Worm (Caenorhabditis elegans): ENCODE data around the gene mcu-1.

The mcu-1 gene

DNA sequence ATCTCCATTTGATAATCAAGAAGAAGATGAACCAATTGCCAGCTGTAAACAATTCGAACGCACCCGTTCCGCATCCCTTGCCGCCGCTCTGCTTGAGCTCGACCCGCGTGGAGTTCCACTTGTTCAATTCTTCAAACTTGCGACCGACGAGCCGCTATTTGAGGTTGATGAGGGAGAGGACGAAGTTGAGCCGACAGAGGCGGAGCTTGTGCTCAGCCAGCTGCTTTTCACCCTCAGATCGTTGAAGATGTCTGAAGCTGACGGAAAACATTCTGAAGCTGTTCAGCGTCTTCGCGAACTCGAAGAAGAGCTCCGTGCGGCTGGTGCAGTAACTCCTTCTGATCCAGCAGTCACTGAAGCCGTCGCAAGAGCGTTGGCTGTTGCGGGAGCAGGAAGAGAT, 46.8 kb upstream of the mcu-1 start (continued):
- TF ChIP-seq hlh-12 (tag; optimal IDR thresholded peaks at IDR 0.05) (no peak), C17E4.6 (GFP tag; IDR thresholded peaks at IDR 0.05) (no peak)

DNA sequence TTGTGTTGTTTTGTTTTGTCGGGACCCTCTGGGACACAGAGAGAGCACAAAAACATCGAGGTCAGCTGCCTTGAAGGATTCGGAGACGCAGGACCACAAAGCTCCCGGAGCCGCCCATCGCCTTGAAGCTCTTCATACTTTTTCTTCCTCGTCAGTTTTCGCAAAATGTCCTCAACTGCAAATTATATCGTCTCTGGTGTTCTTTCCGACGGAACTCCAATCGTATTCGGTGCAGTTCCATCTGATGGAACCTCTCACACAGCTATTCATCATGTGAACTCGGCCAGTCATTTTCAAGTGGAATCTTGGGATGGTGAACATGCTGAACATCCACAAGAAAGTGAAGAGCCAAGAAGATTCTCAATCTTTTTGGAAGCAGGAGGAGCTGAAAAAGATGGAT, 46.4 kb upstream of the mcu-1 start:
- TF ChIP-seq Y67H2A.10 (GFP tag; conservative IDR thresholded peaks at IDR 0.05) (no peak), madf-10 (tag; optimal IDR thresholded peaks at IDR 0.05) (no peak), sptf-2 (GFP tag; optimal IDR thresholded peaks at IDR 0.05) (no peak), lsy-27 (tag; optimal IDR thresholded peaks at IDR 0.05; ENCODE audit: borderline replicate concordance, insufficient read depth) (no peak), T26A5.8 (tag; optimal IDR thresholded peaks at IDR 0.05) (no peak), B0035.1 (tag; optimal IDR thresholded peaks at IDR 0.05) (no peak)

- TF ChIP-seq xnd-1 (tag; optimal IDR thresholded peaks at IDR 0.05), result no peak
- no peak for TF ChIP-seq ztf-28 (GFP tag; IDR thresholded peaks at IDR 0.05)
- no peak for TF ChIP-seq ceh-58 (GFP tag; IDR thresholded peaks at IDR 0.05)
- TF ChIP-seq F39B2.1 (GFP tag; IDR thresholded peaks at IDR 0.05), result no peak
- no peak for TF ChIP-seq ztf-26 (tag; optimal IDR thresholded peaks at IDR 0.05)
- TF ChIP-seq tbx-9 (tag; optimal IDR thresholded peaks at IDR 0.05; ENCODE audit: borderline replicate concordance), result no peak
- TF ChIP-seq ztf-6 (GFP tag; IDR thresholded peaks at IDR 0.05), result no peak
- no peak for TF ChIP-seq F52B5.7 (tag; optimal IDR thresholded peaks at IDR 0.05)
- no peak for TF ChIP-seq snpc-1.3 (tag; optimal IDR thresholded peaks at IDR 0.05; ENCODE audit: insufficient read depth)
- no peak for TF ChIP-seq lin-54 (GFP tag; optimal IDR thresholded peaks at IDR 0.05)
- TF ChIP-seq D2030.7 (GFP tag; IDR thresholded peaks at IDR 0.05), result no peak
- TF ChIP-seq F33H1.4 (GFP tag; IDR thresholded peaks at IDR 0.05), result no peak
These were observed 44.2 kb upstream of the mcu-1 start for ce11 chrIV:5983191-5983590.

DNA sequence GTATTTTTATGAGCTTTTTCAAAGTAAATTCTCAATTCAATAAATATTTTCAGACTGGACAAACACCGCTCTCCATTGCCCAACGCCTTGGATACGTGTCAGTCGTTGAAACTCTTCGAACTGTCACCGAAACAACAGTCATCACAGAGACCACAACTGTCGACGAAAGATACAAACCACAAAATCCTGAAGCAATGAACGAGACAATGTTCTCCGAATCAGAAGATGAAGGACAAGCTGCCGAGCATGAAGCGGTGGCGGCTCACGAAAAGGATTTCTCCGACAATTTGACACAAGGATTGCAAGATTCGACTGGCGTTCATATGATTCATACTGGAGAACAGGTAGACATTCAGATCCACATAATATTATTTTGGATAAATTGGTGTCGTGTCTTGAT, 40.8 kb upstream of the mcu-1 start:
- TF ChIP-seq F57A8.1 (GFP tag; optimal IDR thresholded peaks at IDR 0.05) (no peak), aptf-2 (GFP tag; conservative IDR thresholded peaks at IDR 0.05) (no peak), Y79H2A.3 (GFP tag; conservative IDR thresholded peaks at IDR 0.05) (no peak), rcor-1 (GFP tag; IDR thresholded peaks at IDR 0.05) (no peak), B0261.1 (tag; optimal IDR thresholded peaks at IDR 0.05) (no peak), xnd-1 (tag; optimal IDR thresholded peaks at IDR 0.05) (no peak), K11D2.4 (GFP tag; IDR thresholded peaks at IDR 0.05) (no peak), madf-10 (tag; optimal IDR thresholded peaks at IDR 0.05) (no peak), F33H1.4 (GFP tag; IDR thresholded peaks at IDR 0.05) (no peak), egl-18 (GFP tag; IDR thresholded peaks at IDR 0.05) (no peak), ama-1 (optimal IDR thresholded peaks at IDR 0.05) (no peak), ama-1 (GFP tag; optimal IDR thresholded peaks at IDR 0.05) (no peak), mel-28 (tag; optimal IDR thresholded peaks at IDR 0.05; ENCODE audit: borderline replicate concordance) (no peak), ztf-18 (tag; optimal IDR thresholded peaks at IDR 0.05) (no peak), mcd-1 (GFP tag; IDR thresholded peaks at IDR 0.05) (no peak), efl-1 (GFP tag; optimal IDR thresholded peaks at IDR 0.05) (no peak), athp-1 (tag; optimal IDR thresholded peaks at IDR 0.05) (no peak), tbx-9 (tag; optimal IDR thresholded peaks at IDR 0.05; ENCODE audit: borderline replicate concordance) (no peak)

DNA sequence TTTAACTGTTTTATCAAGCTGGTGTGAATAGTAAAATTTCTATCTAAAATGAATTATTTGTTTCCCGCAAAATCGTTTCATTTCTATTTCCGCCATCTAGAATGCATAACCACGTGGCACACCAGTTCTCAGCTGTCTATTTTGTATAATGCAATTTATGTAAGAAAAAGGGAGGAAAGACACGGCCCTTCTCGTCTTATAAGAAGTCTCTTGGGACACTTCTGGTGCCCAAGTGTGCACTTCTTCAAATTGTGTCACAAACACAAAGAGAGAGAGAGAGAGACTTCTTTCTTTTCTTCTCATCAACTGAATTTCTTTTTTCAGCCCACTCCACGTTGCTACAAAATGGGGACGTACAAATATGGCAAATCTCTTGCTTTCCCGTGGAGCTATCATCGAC, 38.2 kb upstream of the mcu-1 start:
- TF ChIP-seq attf-3 (GFP tag; conservative IDR thresholded peaks at IDR 0.05), result no peak
- TF ChIP-seq Y67H2A.10 (GFP tag; conservative IDR thresholded peaks at IDR 0.05), result no peak
- no peak for TF ChIP-seq somi-1 (GFP tag; optimal IDR thresholded peaks at IDR 0.05)
- no peak for TF ChIP-seq Y53G8AR.9 (GFP tag; conservative IDR thresholded peaks at IDR 0.05)
- TF ChIP-seq T26A5.8 (tag; optimal IDR thresholded peaks at IDR 0.05), result no peak
- TF ChIP-seq lsl-1 (GFP tag; optimal IDR thresholded peaks at IDR 0.05), result no peak
- TF ChIP-seq C17E4.6 (GFP tag; IDR thresholded peaks at IDR 0.05), result no peak
- TF ChIP-seq F52B5.7 (tag; optimal IDR thresholded peaks at IDR 0.05), result no peak
- TF ChIP-seq tbp1 (GFP tag; optimal IDR thresholded peaks at IDR 0.05), result no peak
- no peak for TF ChIP-seq ztf-25 (GFP tag; IDR thresholded peaks at IDR 0.05)
- no peak for TF ChIP-seq tlf-1 (GFP tag; optimal IDR thresholded peaks at IDR 0.05)
- no peak for TF ChIP-seq madf-10 (tag; optimal IDR thresholded peaks at IDR 0.05)
- no peak for TF ChIP-seq ceh-100 (GFP tag; IDR thresholded peaks at IDR 0.05)
- TF ChIP-seq ceh-40 (GFP tag; IDR thresholded peaks at IDR 0.05), result no peak
- TF ChIP-seq chd-7 (tag; optimal IDR thresholded peaks at IDR 0.05), result no peak
- TF ChIP-seq madf-8 (GFP tag; conservative IDR thresholded peaks at IDR 0.05), result no peak
